Worm (Caenorhabditis elegans) whole organism, L1 larva: ENCODE results near the gene chil-7.

ENCODE experiments used
- C04F5.9 ChIP-seq: sonication (generic microtip); optimal IDR thresholded peaks from 2 replicates; lab custom pipeline; 2016; ENCODE audit warnings: missing genetic modification characterization, missing compliant biosample characterization
- F16B12.6 ChIP-seq: fragments of 150-350 bp; optimal IDR thresholded peaks from 2 replicates; lab custom pipeline; 2014; ENCODE audit warnings: missing biosample characterization, missing genetic modification characterization
- ama-1 ChIP-seq: fragments of 150-350 bp; optimal IDR thresholded peaks from 2 replicates; lab custom pipeline; 2014
- ces-1 ChIP-seq: fragments of 150-350 bp; optimal IDR thresholded peaks from 2 replicates; lab custom pipeline; 2014; ENCODE audit warnings: missing biosample characterization, missing genetic modification reagents, missing genetic modification characterization
- isw-1 ChIP-seq: fragments of 200-800 bp; sonication (Bioruptor generic); IDR thresholded peaks from 2 replicates; pipeline ENCODE4 v1.3.6; 2022; ENCODE audit warnings: missing genetic modification characterization, missing compliant biosample characterization
- lin-14 ChIP-seq: fragments of 200-800 bp; sonication (Bioruptor generic); optimal IDR thresholded peaks from 2 replicates; lab custom pipeline; 2018; ENCODE audit warnings: mild to moderate bottlenecking, missing genetic modification characterization, moderate library complexity, missing compliant biosample characterization
- lin-35 ChIP-seq, 2 experiments: fragments of 150-350 bp; optimal IDR thresholded peaks; 2 replicates each; lab custom pipeline; 2014; ENCODE audit warnings: missing biosample characterization in 2 of 2, missing genetic modification characterization in 2 of 2, missing genetic modification reagents in 2 of 2
- nhr-11 ChIP-seq: fragments of 150-350 bp; optimal IDR thresholded peaks from 2 replicates; lab custom pipeline; 2014; ENCODE audit warnings: missing biosample characterization, missing genetic modification characterization
- nhr-12 ChIP-seq: sonication (generic microtip); optimal IDR thresholded peaks from 2 replicates; lab custom pipeline; 2017; ENCODE audit warnings: missing biosample characterization, missing genetic modification characterization
- nhr-19 ChIP-seq: fragments of 200-800 bp; sonication (Bioruptor generic); conservative IDR thresholded peaks from 2 replicates; pipeline ENCODE4 v1.3.6; 2022; ENCODE audit warnings: missing genetic modification characterization, missing compliant biosample characterization
- nhr-28 ChIP-seq: fragments of 150-350 bp; optimal IDR thresholded peaks from 2 replicates; lab custom pipeline; 2014; ENCODE audit warnings: missing biosample characterization, missing genetic modification characterization
- nhr-47 ChIP-seq: sonication (generic microtip); optimal IDR thresholded peaks from 2 replicates; lab custom pipeline; 2016; ENCODE audit warnings: mild to moderate bottlenecking, missing genetic modification characterization, moderate library complexity, missing compliant biosample characterization
- unc-30 ChIP-seq: sonication (generic microtip); optimal IDR thresholded peaks from 2 replicates; lab custom pipeline; 2017; ENCODE audit warnings: missing biosample characterization, missing genetic modification characterization
- unc-62 ChIP-seq: fragments of 150-350 bp; optimal IDR thresholded peaks from 2 replicates; lab custom pipeline; 2014; ENCODE audit warnings: missing biosample characterization, missing genetic modification reagents, missing genetic modification characterization

ce11 chrII:9861394-9861793, 9.6 kb downstream of the chil-7 start, which contains the start of gene chil-3:
- TF ChIP-seq ama-1 (lab: Kevin White, UChicago): no peak
- no peak for TF ChIP-seq lin-14
- no peak for TF ChIP-seq ces-1 (GFP tag; lab: Kevin White, UChicago)
- TF ChIP-seq C04F5.9 (tag; lab: Kevin White, UChicago): no peak
- TF ChIP-seq nhr-28 (tag; lab: Kevin White, UChicago): no peak
- no peak for TF ChIP-seq lin-35 (GFP tag; optimal IDR thresholded peaks at IDR 0.05; lab: Kevin White, UChicago)
- TF ChIP-seq unc-30: no peak
- no peak for TF ChIP-seq nhr-12 (tag; lab: Kevin White, UChicago)
- no peak for TF ChIP-seq unc-62 (GFP tag; lab: Kevin White, UChicago)
- TF ChIP-seq F16B12.6: no peak
- no peak for TF ChIP-seq nhr-19 (GFP tag; lab: Robert Waterston, UW)
- TF ChIP-seq nhr-11 (tag; lab: Kevin White, UChicago): no peak
- no peak for TF ChIP-seq isw-1 (GFP tag; lab: Robert Waterston, UW)
- no peak for TF ChIP-seq nhr-47
